Worm (Caenorhabditis elegans): Measurements from ENCODE around the gene srh-231.

- TF ChIP-seq arid-1 (GFP tag; conservative IDR thresholded peaks at IDR 0.05) (no peak), dmd-6 (GFP tag; IDR thresholded peaks at IDR 0.05) (no peak), unc-62 (GFP tag; optimal IDR thresholded peaks at IDR 0.05 in 1 of 2) (no peak), unc-62 (tag; optimal IDR thresholded peaks at IDR 0.05) (no peak), snpc-4 (tag; optimal IDR thresholded peaks at IDR 0.05) (no peak), pha-4 (GFP tag; IDR thresholded peaks at IDR 0.05) (no peak), pha-4 (tag; optimal IDR thresholded peaks at IDR 0.05) (no peak), nhr-48 (tag; optimal IDR thresholded peaks at IDR 0.05) (no peak), nhr-77 (tag; optimal IDR thresholded peaks at IDR 0.05) (no peak), cey-2 (tag; optimal IDR thresholded peaks at IDR 0.05; ENCODE audit: borderline replicate concordance, insufficient read depth) (no peak), daf-8 (GFP tag; IDR thresholded peaks at IDR 0.05) (no peak), hlh-30 (tag; optimal IDR thresholded peaks at IDR 0.05; ENCODE audit: insufficient read depth) (no peak), vab-7 (GFP tag; IDR thresholded peaks at IDR 0.05) (no peak), mxl-2 (GFP tag; conservative IDR thresholded peaks at IDR 0.05) (no peak)
Observed at ce11 chrV:7326928-7327327, 25.1 kb downstream of the srh-231 start, which contains the start of gene F10G2.4.
